Fruit fly (Drosophila melanogaster) whole organism, prepupa: ENCODE measurements around the gene CG7483.

Experiments used
- Blimp-1 ChIP-seq: fragments of 200-800 bp; sonication (Bioruptor generic); optimal IDR thresholded peaks from 3 replicates; lab custom pipeline; 2017; ENCODE audit warnings: missing biosample characterization, missing genetic modification characterization, mild to moderate bottlenecking, moderate library complexity, missing genetic modification reagents
- CG10669 ChIP-seq: fragments of 200-800 bp; sonication (Bioruptor generic); optimal IDR thresholded peaks from 3 replicates; lab custom pipeline; 2018; ENCODE audit warnings: missing biosample characterization, mild to moderate bottlenecking, missing genetic modification characterization, moderate library complexity
- CG11294 ChIP-seq: fragments of 200-800 bp; sonication (Bioruptor generic); IDR thresholded peaks from 2 replicates; pipeline ENCODE4 v1.3.6; 2022; ENCODE audit warnings: missing biosample characterization, missing genetic modification characterization
- CG11902 ChIP-seq: fragments of 200-800 bp; sonication (Bioruptor generic); optimal IDR thresholded peaks from 3 replicates; lab custom pipeline; 2016; ENCODE audit warnings: missing biosample characterization, missing genetic modification characterization
- CG15336 ChIP-seq: fragments of 200-800 bp; sonication (Bioruptor generic); IDR thresholded peaks from 2 replicates; pipeline ENCODE4 v1.3.6; 2022; ENCODE audit warnings: missing biosample characterization, missing genetic modification characterization
- CG1621 ChIP-seq: fragments of 200-800 bp; sonication (Bioruptor generic); optimal IDR thresholded peaks from 3 replicates; lab custom pipeline; 2018; ENCODE audit warnings: missing biosample characterization, mild to moderate bottlenecking, missing genetic modification characterization
- CG3032 ChIP-seq: fragments of 200-800 bp; optimal IDR thresholded peaks from 2 replicates; lab custom pipeline; 2019; ENCODE audit warnings: missing biosample characterization, mild to moderate bottlenecking, missing genetic modification characterization, moderate library complexity
- CG31627 ChIP-seq: fragments of 200-800 bp; sonication (Bioruptor generic); optimal IDR thresholded peaks from 3 replicates; lab custom pipeline; 2016; ENCODE audit warnings: missing biosample characterization, missing genetic modification characterization
- CG32006 ChIP-seq: fragments of 200-800 bp; sonication (Bioruptor generic); optimal IDR thresholded peaks from 3 replicates; lab custom pipeline; 2017; ENCODE audit warnings: missing biosample characterization, mild to moderate bottlenecking, missing genetic modification characterization
- CG34406 ChIP-seq: fragments of 200-800 bp; sonication (Bioruptor generic); optimal IDR thresholded peaks from 3 replicates; lab custom pipeline; 2016; ENCODE audit warnings: missing biosample characterization, missing genetic modification characterization
- CG3919 ChIP-seq: fragments of 200-800 bp; sonication (Bioruptor generic); optimal IDR thresholded peaks from 3 replicates; lab custom pipeline; 2016; ENCODE audit warnings: missing biosample characterization, missing genetic modification characterization
- CG4318 ChIP-seq: fragments of 200-800 bp; sonication (Bioruptor generic); optimal IDR thresholded peaks from 3 replicates; lab custom pipeline; 2017; ENCODE audit warnings: missing biosample characterization, mild to moderate bottlenecking, missing genetic modification characterization
- CG6163 ChIP-seq: fragments of 200-800 bp; sonication (Bioruptor generic); IDR thresholded peaks from 3 replicates; pipeline ENCODE4 v1.3.6; 2022; ENCODE audit warnings: missing biosample characterization, missing genetic modification characterization
- CG6276 ChIP-seq: fragments of 200-800 bp; sonication (Bioruptor generic); optimal IDR thresholded peaks from 2 replicates; lab custom pipeline; 2017; ENCODE audit warnings: missing biosample characterization, mild to moderate bottlenecking, missing genetic modification characterization
- CG6792 ChIP-seq: fragments of 200-800 bp; sonication (Bioruptor generic); optimal IDR thresholded peaks from 3 replicates; lab custom pipeline; 2016; ENCODE audit warnings: missing biosample characterization, missing genetic modification characterization
- CG6808 ChIP-seq: fragments of 200-800 bp; sonication (Bioruptor generic); optimal IDR thresholded peaks from 3 replicates; lab custom pipeline; 2017; ENCODE audit warnings: missing biosample characterization, missing genetic modification characterization, mild to moderate bottlenecking, moderate library complexity, missing genetic modification reagents
- CG6854 ChIP-seq: fragments of 200-800 bp; sonication (Bioruptor generic); optimal IDR thresholded peaks from 2 replicates; lab custom pipeline; 2017; ENCODE audit warnings: missing biosample characterization, mild to moderate bottlenecking, missing genetic modification characterization
- CG8119 ChIP-seq: fragments of 200-800 bp; sonication (Bioruptor generic); IDR thresholded peaks from 3 replicates; pipeline ENCODE4 v1.3.6; 2022; ENCODE audit warnings: missing biosample characterization, missing genetic modification characterization
- CG8319 ChIP-seq: fragments of 200-800 bp; sonication (Bioruptor generic); optimal IDR thresholded peaks from 3 replicates; lab custom pipeline; 2016; ENCODE audit warnings: missing biosample characterization, missing genetic modification characterization
- CG8632 ChIP-seq: fragments of 200-800 bp; sonication (Bioruptor generic); optimal IDR thresholded peaks from 3 replicates; lab custom pipeline; 2016; ENCODE audit warnings: missing biosample characterization, missing genetic modification characterization
- CG9139 ChIP-seq: fragments of 200-800 bp; sonication (Bioruptor generic); optimal IDR thresholded peaks from 3 replicates; lab custom pipeline; 2017; ENCODE audit warnings: missing biosample characterization, mild to moderate bottlenecking, missing genetic modification characterization
- Eip75B ChIP-seq: fragments of 200-800 bp; sonication (Bioruptor generic); optimal IDR thresholded peaks from 3 replicates; lab custom pipeline; 2016; ENCODE audit warnings: missing biosample characterization, missing genetic modification characterization
- Eip78C ChIP-seq: fragments of 200-800 bp; sonication (Bioruptor generic); peaks from one replicate; lab custom pipeline; 2016; ENCODE audit warnings: missing biosample characterization, missing genetic modification characterization
- Eip93F ChIP-seq: fragments of 200-800 bp; sonication (Bioruptor generic); optimal IDR thresholded peaks from 2 replicates; lab custom pipeline; 2016; ENCODE audit warnings: missing biosample characterization, mild to moderate bottlenecking, missing genetic modification characterization
- Ets21C ChIP-seq: fragments of 200-800 bp; sonication (Bioruptor generic); optimal IDR thresholded peaks from 3 replicates; lab custom pipeline; 2016; ENCODE audit warnings: missing biosample characterization, missing genetic modification characterization
- Ets96B ChIP-seq: fragments of 200-800 bp; optimal IDR thresholded peaks from 2 replicates; lab custom pipeline; 2019; ENCODE audit warnings: missing biosample characterization, mild to moderate bottlenecking, missing genetic modification characterization, moderate library complexity
- Gug ChIP-seq: fragments of 200-800 bp; sonication (Bioruptor generic); IDR thresholded peaks from 2 replicates; pipeline ENCODE4 v1.3.6; 2022; ENCODE audit warnings: missing biosample characterization, missing genetic modification characterization
- Hr38 ChIP-seq: sonication (Bioruptor generic); optimal IDR thresholded peaks from 2 replicates; lab custom pipeline; 2016; ENCODE audit warnings: missing biosample characterization, missing genetic modification characterization
- Hr39 ChIP-seq: fragments of 200-800 bp; sonication (Bioruptor generic); optimal IDR thresholded peaks from 2 replicates; lab custom pipeline; 2016; ENCODE audit warnings: missing biosample characterization, missing genetic modification characterization
- Hr4 ChIP-seq: fragments of 200-800 bp; sonication (Bioruptor generic); optimal IDR thresholded peaks from 3 replicates; lab custom pipeline; 2016; ENCODE audit warnings: missing biosample characterization, missing genetic modification characterization
- Lpt ChIP-seq: fragments of 200-800 bp; sonication (Bioruptor generic); optimal IDR thresholded peaks from 3 replicates; lab custom pipeline; 2016; ENCODE audit warnings: missing biosample characterization, missing genetic modification characterization
- Met ChIP-seq: fragments of 200-800 bp; sonication (Bioruptor generic); optimal IDR thresholded peaks from 3 replicates; lab custom pipeline; 2016; ENCODE audit warnings: missing biosample characterization, missing genetic modification characterization
- OdsH ChIP-seq: fragments of 200-800 bp; sonication (Bioruptor generic); optimal IDR thresholded peaks from 3 replicates; lab custom pipeline; 2016; ENCODE audit warnings: missing biosample characterization, missing genetic modification characterization
- Sox102F ChIP-seq: fragments of 200-800 bp; sonication (Bioruptor generic); optimal IDR thresholded peaks from 2 replicates; lab custom pipeline; 2016; ENCODE audit warnings: missing biosample characterization, mild to moderate bottlenecking, missing genetic modification characterization
- Sox14 ChIP-seq: fragments of 200-800 bp; sonication (Bioruptor generic); optimal IDR thresholded peaks from 3 replicates; lab custom pipeline; 2016; ENCODE audit warnings: missing biosample characterization, missing genetic modification characterization
- Sox15 ChIP-seq: fragments of 200-800 bp; sonication (Bioruptor generic); optimal IDR thresholded peaks from 3 replicates; lab custom pipeline; 2016; ENCODE audit warnings: missing biosample characterization, missing genetic modification characterization
- achi ChIP-seq: fragments of 200-800 bp; sonication (Bioruptor generic); optimal IDR thresholded peaks from 3 replicates; lab custom pipeline; 2016; ENCODE audit warnings: missing biosample characterization, missing genetic modification characterization
- acj6 ChIP-seq: fragments of 200-800 bp; sonication (Bioruptor generic); optimal IDR thresholded peaks from 3 replicates; lab custom pipeline; 2016; ENCODE audit warnings: missing biosample characterization, missing genetic modification characterization
- cyc ChIP-seq: fragments of 200-800 bp; sonication (Bioruptor generic); optimal IDR thresholded peaks from 3 replicates; lab custom pipeline; 2016; ENCODE audit warnings: missing biosample characterization, missing genetic modification characterization
- dsx ChIP-seq: fragments of 200-800 bp; optimal IDR thresholded peaks from 3 replicates; lab custom pipeline; 2019; ENCODE audit warnings: missing biosample characterization, mild to moderate bottlenecking, missing genetic modification characterization, moderate library complexity; ENCODE audit not compliant: poor library complexity, severe bottlenecking
- eg ChIP-seq: fragments of 200-800 bp; sonication (Bioruptor generic); IDR thresholded peaks from 3 replicates; pipeline ENCODE4 v1.3.6; 2022; ENCODE audit warnings: missing biosample characterization, missing genetic modification characterization
- esn ChIP-seq: fragments of 200-800 bp; sonication (Bioruptor generic); optimal IDR thresholded peaks from 2 replicates; lab custom pipeline; 2016; ENCODE audit warnings: missing biosample characterization, mild to moderate bottlenecking, missing genetic modification characterization, moderate library complexity
- fd59A ChIP-seq: fragments of 200-800 bp; sonication (Bioruptor generic); optimal IDR thresholded peaks from 2 replicates; lab custom pipeline; 2017; ENCODE audit warnings: missing biosample characterization, mild to moderate bottlenecking, missing genetic modification characterization, missing genetic modification reagents
- fd85E ChIP-seq: fragments of 200-800 bp; sonication (Bioruptor generic); optimal IDR thresholded peaks from 3 replicates; lab custom pipeline; 2016; ENCODE audit warnings: missing biosample characterization, missing genetic modification characterization
- fkh ChIP-seq: fragments of 200-800 bp; sonication (Bioruptor generic); optimal IDR thresholded peaks from 3 replicates; lab custom pipeline; 2017; ENCODE audit warnings: missing biosample characterization, mild to moderate bottlenecking, missing genetic modification characterization, moderate library complexity
- lz ChIP-seq: fragments of 200-800 bp; sonication (Bioruptor generic); optimal IDR thresholded peaks from 3 replicates; lab custom pipeline; 2016; ENCODE audit warnings: missing biosample characterization, missing genetic modification characterization
- net ChIP-seq: fragments of 200-800 bp; sonication (Bioruptor generic); optimal IDR thresholded peaks from 3 replicates; lab custom pipeline; 2016; ENCODE audit warnings: missing biosample characterization, missing genetic modification characterization
- pdm3 ChIP-seq: fragments of 200-800 bp; sonication (Bioruptor generic); optimal IDR thresholded peaks from 3 replicates; lab custom pipeline; 2016; ENCODE audit warnings: missing biosample characterization, missing genetic modification characterization
- spab ChIP-seq: fragments of 200-800 bp; sonication (Bioruptor generic); optimal IDR thresholded peaks from 2 replicates; lab custom pipeline; 2017; ENCODE audit warnings: missing biosample characterization, mild to moderate bottlenecking, missing genetic modification characterization, missing genetic modification reagents
- ss ChIP-seq, 2 experiments: fragments of 200-800 bp; sonication (Bioruptor generic); optimal IDR thresholded peaks; 2 replicates in 1 of 2; 3 replicates in 1 of 2; lab custom pipeline; 2017 to 2018; ENCODE audit warnings: mild to moderate bottlenecking in 2 of 2, missing biosample characterization in 2 of 2, missing genetic modification characterization in 2 of 2, moderate library complexity in 1 of 2
- svp ChIP-seq: fragments of 200-800 bp; sonication (Bioruptor generic); peaks from one replicate; lab custom pipeline; 2016; ENCODE audit warnings: missing biosample characterization, missing genetic modification characterization
- topi ChIP-seq: fragments of 200-800 bp; sonication (Bioruptor generic); optimal IDR thresholded peaks from 3 replicates; lab custom pipeline; 2016; ENCODE audit warnings: missing biosample characterization, missing genetic modification characterization
- vri ChIP-seq: fragments of 200-800 bp; sonication (Bioruptor generic); optimal IDR thresholded peaks from 3 replicates; lab custom pipeline; 2016; ENCODE audit warnings: missing biosample characterization, mild to moderate bottlenecking, missing genetic modification characterization

Gene CG7483

dm6 chr3R:8354458-8354857 lies 41.5 kb downstream of the CG7483 start:
- peak; percentile 44 for TF ChIP-seq OdsH (GFP tag; lab: Kevin White, UChicago)
- peak; percentile 85 for TF ChIP-seq Eip78C (GFP tag; lab: Kevin White, UChicago)
- peak; percentile 44 for TF ChIP-seq pdm3
- peak; percentile 7 for TF ChIP-seq CG6276 (GFP tag; lab: Kevin White, UChicago)
- TF ChIP-seq CG34406 (GFP tag; lab: Kevin White, UChicago): peak; percentile 47
- TF ChIP-seq acj6 (GFP tag; lab: Kevin White, UChicago): peak; percentile 45
- TF ChIP-seq dsx (GFP tag; lab: Kevin White, UChicago): no peak
- peak; percentile 57 for TF ChIP-seq CG8632 (GFP tag; lab: Kevin White, UChicago)
- TF ChIP-seq Lpt: no peak
- peak; percentile 77 for TF ChIP-seq Met (GFP tag; lab: Kevin White, UChicago)
- peak; percentile 33 for TF ChIP-seq achi (GFP tag; lab: Kevin White, UChicago)
- no peak for TF ChIP-seq Blimp-1 (GFP tag; lab: Kevin White, UChicago)
- peak; percentile 56 for TF ChIP-seq lz (GFP tag; lab: Kevin White, UChicago)
- no peak for TF ChIP-seq CG6854 (GFP tag; lab: Kevin White, UChicago)
- peak; percentile 63 for TF ChIP-seq topi (GFP tag; lab: Kevin White, UChicago)
- TF ChIP-seq CG15336 (GFP tag; lab: Robert Waterston, UW): peak; percentile 68
- TF ChIP-seq Eip93F (GFP tag; lab: Kevin White, UChicago): peak; percentile 28
- no peak for TF ChIP-seq ss (GFP tag; optimal IDR thresholded peaks at IDR 0.05; lab: Kevin White, UChicago)
- peak; percentile 85 for TF ChIP-seq eg
- TF ChIP-seq fkh: no peak
- TF ChIP-seq CG3032 (tag; lab: Kevin White, UChicago): no peak
- peak; percentile 72 for TF ChIP-seq CG8119 (GFP tag; lab: Robert Waterston, UW)
- peak; percentile 63 for TF ChIP-seq cyc (GFP tag; lab: Kevin White, UChicago)
- peak; percentile 45 for TF ChIP-seq CG11902
- no peak for TF ChIP-seq spab (GFP tag; lab: Kevin White, UChicago)
- TF ChIP-seq Hr39 (GFP tag; lab: Kevin White, UChicago): peak; percentile 59
- TF ChIP-seq esn (GFP tag; lab: Kevin White, UChicago): peak; percentile 67
- TF ChIP-seq net: no peak
- no peak for TF ChIP-seq Ets96B (tag; lab: Kevin White, UChicago)
- no peak for TF ChIP-seq CG4318 (GFP tag; lab: Kevin White, UChicago)
- TF ChIP-seq CG10669 (GFP tag; lab: Kevin White, UChicago): peak; percentile 15
- TF ChIP-seq CG9139 (GFP tag; lab: Kevin White, UChicago): no peak
- no peak for TF ChIP-seq CG32006
- peak; percentile 38; the same call in 1 of the 2 replicates for TF ChIP-seq Gug
- TF ChIP-seq CG3919 (GFP tag; lab: Kevin White, UChicago): no peak
- no peak for TF ChIP-seq Sox102F (GFP tag; lab: Kevin White, UChicago)
- peak; percentile 16 for TF ChIP-seq Sox15 (GFP tag; lab: Kevin White, UChicago)
- TF ChIP-seq fd59A: no peak
- TF ChIP-seq Sox14 (GFP tag; lab: Kevin White, UChicago): peak; percentile 39
- peak; percentile 29 for TF ChIP-seq vri
- TF ChIP-seq svp (GFP tag; lab: Kevin White, UChicago): peak; percentile 86
- TF ChIP-seq Ets21C (GFP tag; lab: Kevin White, UChicago): peak; percentile 44
- peak; percentile 81 for TF ChIP-seq CG6163 (GFP tag; lab: Robert Waterston, UW)
- no peak for TF ChIP-seq CG6808 (GFP tag; lab: Kevin White, UChicago)
- no peak for TF ChIP-seq fd85E
- peak; percentile 38; the same call in 1 of the 2 replicates for TF ChIP-seq CG11294 (GFP tag; lab: Robert Waterston, UW)
- TF ChIP-seq Hr38 (GFP tag; lab: Kevin White, UChicago): no peak
- TF ChIP-seq Hr4 (GFP tag; lab: Kevin White, UChicago): peak; percentile 48
- no peak for TF ChIP-seq CG1621
- TF ChIP-seq CG31627 (GFP tag; lab: Kevin White, UChicago): peak; percentile 63
- TF ChIP-seq CG6792 (GFP tag; lab: Kevin White, UChicago): peak; percentile 8
- no peak for TF ChIP-seq CG8319
- no peak for TF ChIP-seq Eip75B (GFP tag; lab: Kevin White, UChicago)
